Fruit fly (Drosophila melanogaster) whole organism, embryonic: ENCODE results near the gene CG7071.
A peak's percentile ranks its signal among the peaks of the same experiment; 100 is the strongest.

Source experiments
- CG11398 ChIP-seq: fragments of 200-800 bp; sonication (Bioruptor generic); optimal IDR thresholded peaks from 2 replicates; lab custom pipeline; 2016; ENCODE audit warnings: missing biosample characterization, missing genetic modification characterization
- CG12219 ChIP-seq: fragments of 200-800 bp; sonication (Bioruptor generic); optimal IDR thresholded peaks from 3 replicates; lab custom pipeline; 2018; ENCODE audit warnings: missing biosample characterization, mild to moderate bottlenecking, missing genetic modification characterization
- CG17385 ChIP-seq: fragments of 200-800 bp; sonication (Bioruptor generic); optimal IDR thresholded peaks from 3 replicates; lab custom pipeline; 2018; ENCODE audit warnings: missing biosample characterization, mild to moderate bottlenecking, missing genetic modification characterization
- CG17612 ChIP-seq: fragments of 200-800 bp; sonication (Bioruptor generic); IDR thresholded peaks from 2 replicates; pipeline ENCODE4 v1.3.6; 2022; ENCODE audit warnings: missing biosample characterization, missing genetic modification characterization
- CG17802 ChIP-seq: fragments of 200-800 bp; sonication (Bioruptor generic); optimal IDR thresholded peaks from 2 replicates; lab custom pipeline; 2018; ENCODE audit warnings: missing biosample characterization, mild to moderate bottlenecking, missing genetic modification characterization, moderate library complexity
- CG1792 ChIP-seq: fragments of 200-800 bp; sonication (Bioruptor generic); optimal IDR thresholded peaks from 2 replicates; lab custom pipeline; 2016; ENCODE audit warnings: missing biosample characterization, missing genetic modification characterization
- CG18262 ChIP-seq: fragments of 200-800 bp; optimal IDR thresholded peaks from 3 replicates; lab custom pipeline; 2019; ENCODE audit warnings: missing biosample characterization, mild to moderate bottlenecking, missing genetic modification characterization, moderate library complexity
- CG1832 ChIP-seq: fragments of 200-800 bp; sonication (Bioruptor generic); optimal IDR thresholded peaks from 2 replicates; lab custom pipeline; 2017; ENCODE audit warnings: missing biosample characterization, mild to moderate bottlenecking, missing genetic modification characterization, inconsistent platforms
- CG18599 ChIP-seq: fragments of 200-800 bp; sonication (Bioruptor generic); optimal IDR thresholded peaks from 3 replicates; lab custom pipeline; 2017; ENCODE audit warnings: missing biosample characterization, missing genetic modification characterization, mild to moderate bottlenecking, moderate library complexity, missing genetic modification reagents
- CG2116 ChIP-seq: fragments of 200-800 bp; sonication (Bioruptor generic); optimal IDR thresholded peaks from 3 replicates; lab custom pipeline; 2018; ENCODE audit warnings: missing biosample characterization, mild to moderate bottlenecking, missing genetic modification characterization
- CG2889 ChIP-seq: fragments of 200-800 bp; sonication (Bioruptor generic); IDR thresholded peaks from 3 replicates; pipeline ENCODE4 v1.3.6; 2022; ENCODE audit warnings: missing biosample characterization, missing genetic modification characterization
- CG3726 ChIP-seq: fragments of 200-800 bp; sonication (Bioruptor generic); IDR thresholded peaks from 3 replicates; pipeline ENCODE4, ENCODE4 v1.3.6; 2022; ENCODE audit warnings: missing biosample characterization, missing genetic modification characterization
- CG4424 ChIP-seq: fragments of 200-800 bp; sonication (Bioruptor generic); optimal IDR thresholded peaks from 3 replicates; lab custom pipeline; 2016; ENCODE audit warnings: missing biosample characterization, missing genetic modification characterization
- CG4707 ChIP-seq: fragments of 200-800 bp; sonication (Bioruptor generic); optimal IDR thresholded peaks from 2 replicates; lab custom pipeline; 2018; ENCODE audit warnings: missing biosample characterization, mild to moderate bottlenecking, missing genetic modification characterization, moderate library complexity
- CG7357 ChIP-seq: fragments of 200-800 bp; sonication (Bioruptor generic); IDR thresholded peaks from 3 replicates; pipeline ENCODE4 v1.3.6; 2022; ENCODE audit warnings: missing biosample characterization, missing genetic modification characterization
- CG7963 ChIP-seq: fragments of 200-800 bp; sonication (Bioruptor generic); IDR thresholded peaks from 3 replicates; pipeline ENCODE4 v1.3.6; 2022; ENCODE audit warnings: missing biosample characterization, missing genetic modification characterization; ENCODE audit not compliant: partially characterized antibody
- CG8765 ChIP-seq: fragments of 200-800 bp; sonication (Bioruptor generic); IDR thresholded peaks from 2 replicates; pipeline ENCODE4 v1.3.6; 2022; ENCODE audit warnings: missing biosample characterization, missing genetic modification characterization
- CG9437 ChIP-seq: fragments of 200-800 bp; sonication (Bioruptor generic); optimal IDR thresholded peaks from 2 replicates; lab custom pipeline; 2018; ENCODE audit warnings: missing biosample characterization, mild to moderate bottlenecking, missing genetic modification characterization
- CG9727 ChIP-seq: fragments of 200-800 bp; sonication (Bioruptor generic); optimal IDR thresholded peaks from 3 replicates; lab custom pipeline; 2017; ENCODE audit warnings: missing biosample characterization, mild to moderate bottlenecking, missing genetic modification characterization
- CG9797 ChIP-seq: fragments of 200-800 bp; sonication (Bioruptor generic); optimal IDR thresholded peaks from 3 replicates; lab custom pipeline; 2018; ENCODE audit warnings: missing biosample characterization, mild to moderate bottlenecking, missing genetic modification characterization
- CTCF ChIP-seq: fragments of 200-800 bp; sonication (Bioruptor generic); optimal IDR thresholded peaks from 2 replicates; lab custom pipeline; 2017; ENCODE audit warnings: missing biosample characterization, mild to moderate bottlenecking, missing genetic modification characterization, moderate library complexity
- D19B ChIP-seq: fragments of 200-800 bp; sonication (Bioruptor generic); optimal IDR thresholded peaks from 2 replicates; lab custom pipeline; 2017; ENCODE audit warnings: missing biosample characterization, mild to moderate bottlenecking, missing genetic modification characterization
- Doc2 ChIP-seq: fragments of 200-800 bp; sonication (Bioruptor generic); IDR thresholded peaks from 2 replicates; pipeline ENCODE4 v1.3.6; 2022; ENCODE audit warnings: missing biosample characterization, missing genetic modification characterization
- Hand ChIP-seq: fragments of 200-800 bp; sonication (Bioruptor generic); optimal IDR thresholded peaks from 2 replicates; lab custom pipeline; 2017; ENCODE audit warnings: mild to moderate bottlenecking, missing biosample characterization, missing genetic modification reagents, missing genetic modification characterization
- HmgD ChIP-seq: fragments of 200-800 bp; sonication (Bioruptor generic); optimal IDR thresholded peaks from 3 replicates; lab custom pipeline; 2016; ENCODE audit warnings: missing biosample characterization, missing genetic modification characterization
- Hmr ChIP-seq: fragments of 200-800 bp; sonication (Bioruptor generic); optimal IDR thresholded peaks from 3 replicates; lab custom pipeline; 2017; ENCODE audit warnings: mild to moderate bottlenecking, missing biosample characterization, missing genetic modification reagents, missing genetic modification characterization
- Hr78 ChIP-seq, 2 experiments: fragments of 200-800 bp in 1 of 2; fragments of >200 bp in 1 of 2; sonication (Bioruptor generic) in 1 of 2; optimal IDR thresholded peaks; 2 replicates each; lab custom pipeline; 2017 to 2019; ENCODE audit warnings: missing biosample characterization in 2 of 2, missing genetic modification characterization in 2 of 2, mild to moderate bottlenecking in 1 of 2, moderate library complexity in 1 of 2
- NFAT ChIP-seq: fragments of 200-800 bp; sonication (Bioruptor generic); IDR thresholded peaks from 2 replicates; pipeline ENCODE4 v1.3.6; 2022; ENCODE audit warnings: missing biosample characterization, missing genetic modification characterization
- Nf-YA ChIP-seq: fragments of 200-800 bp; sonication (Bioruptor generic); IDR thresholded peaks from 2 replicates; pipeline ENCODE4 v1.3.6; 2022; ENCODE audit warnings: missing biosample characterization, missing genetic modification characterization
- Oaz ChIP-seq: fragments of 200-800 bp; sonication (Bioruptor generic); IDR thresholded peaks from 2 replicates; pipeline ENCODE4 v1.3.6; 2022; ENCODE audit warnings: missing biosample characterization, missing genetic modification characterization
- Pdp1 ChIP-seq, 2 experiments: fragments of 200-800 bp; sonication (Bioruptor generic); optimal IDR thresholded peaks; 3 replicates each; lab custom pipeline; 2016; ENCODE audit warnings: missing biosample characterization in 2 of 2, missing genetic modification characterization in 2 of 2, mild to moderate bottlenecking in 1 of 2, moderate library complexity in 1 of 2
- Sox102F ChIP-seq: fragments of 200-800 bp; sonication (Bioruptor generic); optimal IDR thresholded peaks from 2 replicates; lab custom pipeline; 2018; ENCODE audit warnings: missing biosample characterization, mild to moderate bottlenecking, missing genetic modification characterization, moderate library complexity
- Ssrp ChIP-seq: fragments of 200-800 bp; sonication (Bioruptor generic); optimal IDR thresholded peaks from 2 replicates; lab custom pipeline; 2018; ENCODE audit warnings: missing biosample characterization, mild to moderate bottlenecking, missing genetic modification characterization, moderate library complexity
- Taf1 ChIP-seq: fragments of 200-800 bp; sonication (Bioruptor generic); IDR thresholded peaks from 2 replicates; pipeline ENCODE4 v1.3.6; 2022; ENCODE audit warnings: missing biosample characterization, missing genetic modification characterization
- bigmax ChIP-seq: fragments of 200-800 bp; sonication (Bioruptor generic); optimal IDR thresholded peaks from 2 replicates; lab custom pipeline; 2018; ENCODE audit warnings: missing biosample characterization, mild to moderate bottlenecking, missing genetic modification characterization
- cato ChIP-seq: fragments of 200-800 bp; sonication (Bioruptor generic); optimal IDR thresholded peaks from 2 replicates; lab custom pipeline; 2016; ENCODE audit warnings: missing biosample characterization, missing genetic modification characterization, borderline replicate concordance
- ci ChIP-seq: fragments of 200-800 bp; sonication (Bioruptor generic); IDR thresholded peaks from 3 replicates; pipeline ENCODE4 v1.3.6; 2022; ENCODE audit warnings: missing biosample characterization, missing genetic modification characterization
- crc ChIP-seq: fragments of 200-800 bp; sonication (Bioruptor generic); optimal IDR thresholded peaks from 2 replicates; lab custom pipeline; 2016; ENCODE audit warnings: missing biosample characterization, missing genetic modification characterization
- h ChIP-seq: fragments of >200 bp; optimal IDR thresholded peaks from 2 replicates; lab custom pipeline; 2017
- hkb ChIP-seq, 2 experiments: fragments of 200-800 bp in 1 of 2; fragments of >200 bp in 1 of 2; sonication (Bioruptor generic) in 1 of 2; IDR thresholded peaks in 1 of 2; optimal IDR thresholded peaks in 1 of 2; 2 replicates each; pipeline versions ENCODE4 v1.3.6 to Lab custom; 2017 to 2022; ENCODE audit warnings: missing biosample characterization in 1 of 2, missing genetic modification characterization in 1 of 2
- mam ChIP-seq: fragments of 200-800 bp; sonication (Bioruptor generic); optimal IDR thresholded peaks from 3 replicates; lab custom pipeline; 2016; ENCODE audit warnings: missing biosample characterization, missing genetic modification characterization
- mirr ChIP-seq: fragments of 200-800 bp; sonication (Bioruptor generic); optimal IDR thresholded peaks from 3 replicates; lab custom pipeline; 2018; ENCODE audit warnings: missing biosample characterization, mild to moderate bottlenecking, missing genetic modification characterization
- nmo ChIP-seq: fragments of 200-800 bp; sonication (Bioruptor generic); optimal IDR thresholded peaks from 2 replicates; lab custom pipeline; 2018; ENCODE audit warnings: missing biosample characterization, mild to moderate bottlenecking, missing genetic modification characterization, moderate library complexity
- prd ChIP-seq, 3 experiments: fragments of >200 bp in 2 of 3; fragments of 200-800 bp in 1 of 3; sonication (Bioruptor generic) in 1 of 3; optimal IDR thresholded peaks in 2 of 3; IDR thresholded peaks in 1 of 3; 2 replicates in 2 of 3; 3 replicates in 1 of 3; pipeline versions ENCODE4 v1.3.6 to Lab custom; 2017 to 2022; ENCODE audit warnings: missing biosample characterization in 1 of 3, missing genetic modification characterization in 1 of 3
- psq ChIP-seq: fragments of 200-800 bp; sonication (Bioruptor generic); optimal IDR thresholded peaks from 2 replicates; lab custom pipeline; 2017; ENCODE audit warnings: missing biosample characterization, missing genetic modification characterization
- pzg ChIP-seq: fragments of 200-800 bp; sonication (Bioruptor generic); optimal IDR thresholded peaks from 3 replicates; lab custom pipeline; 2018; ENCODE audit warnings: missing biosample characterization, mild to moderate bottlenecking, missing genetic modification characterization, moderate library complexity
- scrt ChIP-seq: fragments of 200-800 bp; sonication (Bioruptor generic); optimal IDR thresholded peaks from 2 replicates; lab custom pipeline; 2018; ENCODE audit warnings: missing biosample characterization, mild to moderate bottlenecking, missing genetic modification characterization, moderate library complexity
- sens ChIP-seq: fragments of 200-800 bp; sonication (Bioruptor generic); peaks from one replicate; lab custom pipeline; 2016; ENCODE audit warnings: missing biosample characterization, missing genetic modification characterization
- seq ChIP-seq: fragments of 200-800 bp; sonication (Bioruptor generic); IDR thresholded peaks from 2 replicates; pipeline ENCODE4 v1.3.6; 2022; ENCODE audit warnings: missing biosample characterization, missing genetic modification characterization
- usp ChIP-seq: fragments of >200 bp; optimal IDR thresholded peaks from 2 replicates; lab custom pipeline; 2017; ENCODE audit warnings: missing biosample characterization, missing genetic modification characterization
- zfh1 ChIP-seq: fragments of 200-800 bp; sonication (Bioruptor generic); IDR thresholded peaks from 3 replicates; pipeline ENCODE4 v1.3.6; 2022; ENCODE audit warnings: missing biosample characterization, missing genetic modification characterization

Gene CG7071

DNA sequence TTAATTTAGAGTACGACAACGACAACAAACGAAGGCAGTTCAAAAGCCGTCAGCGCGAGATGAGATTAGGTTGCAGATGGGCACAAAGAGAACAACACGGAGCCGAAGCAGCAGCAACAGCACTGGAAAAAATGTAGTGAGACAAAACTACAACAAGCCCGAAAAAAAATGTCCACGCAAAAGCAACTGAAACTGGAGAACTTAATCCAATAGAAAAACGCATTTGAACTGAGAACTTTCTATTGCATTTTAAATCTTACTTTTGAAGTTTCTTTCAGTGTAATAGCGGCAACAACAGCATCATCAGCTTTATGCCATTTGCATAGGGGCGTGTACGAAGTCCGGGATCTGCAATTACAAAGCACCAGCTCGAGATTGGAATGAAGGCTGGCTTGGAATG is 22.9 kb upstream of the CG7071 start (continued):
- TF ChIP-seq bigmax (GFP tag; lab: Kevin White, UChicago) (no peak), CG7963 (no peak), Hr78 (GFP tag; optimal IDR thresholded peaks at IDR 0.05; lab: Kevin White, UChicago) (no peak), CG8765 (no peak), NFAT (GFP tag; lab: Robert Waterston, UW) (no peak), zfh1 (GFP tag; lab: Robert Waterston, UW) (0 out of 3 replicates have a peak, but pooled peaks have one; percentile 32), Ssrp (tag; lab: Kevin White, UChicago) (no peak), CG18262 (no peak), CG4707 (GFP tag; lab: Kevin White, UChicago) (no peak), CG17612 (GFP tag; lab: Robert Waterston, UW) (no peak), CG1832 (GFP tag; lab: Kevin White, UChicago) (no peak), mam (GFP tag; lab: Kevin White, UChicago) (peak; percentile 6), CTCF (GFP tag; lab: Kevin White, UChicago) (no peak), CG1792 (GFP tag; lab: Kevin White, UChicago) (no peak), cato (GFP tag; lab: Kevin White, UChicago) (no peak), CG3726 (no peak), seq (GFP tag; lab: Robert Waterston, UW) (no peak), Hmr (GFP tag; lab: Kevin White, UChicago) (peak; percentile 24), h (lab: Kevin White, UChicago) (no peak), psq (GFP tag; lab: Kevin White, UChicago) (no peak), sens (GFP tag; lab: Kevin White, UChicago) (peak; percentile 85), ci (GFP tag; lab: Robert Waterston, UW) (0 out of 3 replicates have a peak, but pooled peaks have one; percentile 30), CG2116 (GFP tag; lab: Kevin White, UChicago) (no peak), Nf-YA (GFP tag; lab: Robert Waterston, UW) (no peak), CG17385 (no peak), mirr (GFP tag; lab: Kevin White, UChicago) (no peak), CG4424 (no peak), CG2889 (no peak), Taf1 (GFP tag; lab: Robert Waterston, UW) (no peak), CG7357 (GFP tag; lab: Robert Waterston, UW) (no peak), Sox102F (GFP tag; lab: Kevin White, UChicago) (peak; percentile 12), Hand (GFP tag; lab: Kevin White, UChicago) (no peak), CG17802 (no peak), CG9727 (GFP tag; lab: Kevin White, UChicago) (peak; percentile 17), CG11398 (GFP tag; lab: Kevin White, UChicago) (no peak), CG12219 (GFP tag; lab: Kevin White, UChicago) (no peak), nmo (GFP tag; lab: Kevin White, UChicago) (peak; percentile 11), prd (optimal IDR thresholded peaks at IDR 0.05; lab: Kevin White, UChicago) (no peak), prd (GFP tag; IDR thresholded peaks at IDR 0.05; lab: Robert Waterston, UW) (peak; percentile 30; the same call in 1 of the 3 replicates), scrt (GFP tag; lab: Kevin White, UChicago) (no peak), CG9437 (GFP tag; lab: Kevin White, UChicago) (no peak), pzg (no peak), usp (no peak), Pdp1 (GFP tag; optimal IDR thresholded peaks at IDR 0.05; lab: Kevin White, UChicago) (peak in 1 of 2 experiments; percentile 43), Doc2 (GFP tag; lab: Robert Waterston, UW) (no peak), hkb (optimal IDR thresholded peaks at IDR 0.05; lab: Kevin White, UChicago) (no peak), hkb (GFP tag; IDR thresholded peaks at IDR 0.05; lab: Robert Waterston, UW) (no peak), HmgD (GFP tag; lab: Kevin White, UChicago) (no peak), CG9797 (no peak), Oaz (GFP tag; lab: Robert Waterston, UW) (0 out of 2 replicates have a peak, but pooled peaks have one; percentile 10), CG18599 (peak; percentile 41), D19B (GFP tag; lab: Kevin White, UChicago) (no peak), crc (GFP tag; lab: Kevin White, UChicago) (peak; percentile 9)
